Fruit fly (Drosophila melanogaster): ENCODE results near the gene dyl.

The dyl gene

DNA sequence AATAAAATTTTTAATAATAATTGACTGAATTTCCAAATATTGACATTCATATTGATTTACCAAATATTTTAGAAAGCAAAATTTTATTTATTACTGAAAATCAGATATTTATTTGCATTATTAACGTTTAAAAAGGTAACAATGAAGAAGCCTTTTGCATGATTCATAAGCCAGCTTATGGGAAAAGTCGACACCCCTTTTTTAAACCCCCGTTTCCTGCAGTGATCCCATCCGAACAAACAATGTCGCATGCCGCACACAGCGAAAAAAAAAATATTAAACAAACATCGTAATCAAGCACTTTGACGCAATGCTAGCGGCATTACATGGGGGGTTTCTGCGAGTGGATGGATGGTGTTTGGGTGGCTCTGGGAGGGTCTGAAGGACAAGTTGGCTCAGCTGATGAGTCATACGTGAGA lies 46.1 kb upstream of the dyl start (continued):
- TF ChIP-seq OdsH (GFP tag; optimal IDR thresholded peaks at IDR 0.05), result peak; percentile 34
- no peak for TF ChIP-seq CG6854 (GFP tag; optimal IDR thresholded peaks at IDR 0.05)
- peak; percentile 28 for TF ChIP-seq spab (GFP tag; optimal IDR thresholded peaks at IDR 0.05)
- peak; percentile 23 for TF ChIP-seq Ets96B (tag; optimal IDR thresholded peaks at IDR 0.05)
- peak; percentile 19 for TF ChIP-seq CG34406 (GFP tag; optimal IDR thresholded peaks at IDR 0.05)
- TF ChIP-seq CG6163 (GFP tag; IDR thresholded peaks at IDR 0.05), result no peak; the same call in 2 of the 3 replicates
- peak; percentile 27 for TF ChIP-seq CG3919 (GFP tag; optimal IDR thresholded peaks at IDR 0.05)
- TF ChIP-seq Ets21C (GFP tag; optimal IDR thresholded peaks at IDR 0.05), result no peak
- TF ChIP-seq fkh (GFP tag; optimal IDR thresholded peaks at IDR 0.05), result peak; percentile 73
- peak; percentile 4 for TF ChIP-seq fd59A (GFP tag; optimal IDR thresholded peaks at IDR 0.05)
- no peak for TF ChIP-seq pdm3 (GFP tag; optimal IDR thresholded peaks at IDR 0.05)
- no peak for TF ChIP-seq Gug (GFP tag; IDR thresholded peaks at IDR 0.05)
- TF ChIP-seq vri (GFP tag; optimal IDR thresholded peaks at IDR 0.05), result peak; percentile 52
- TF ChIP-seq CG10631 (GFP tag; optimal IDR thresholded peaks at IDR 0.05), result peak; percentile 67
- peak; percentile 22 for TF ChIP-seq Sox102F (GFP tag; optimal IDR thresholded peaks at IDR 0.05)
- peak in 1 of 2 experiments; percentile 29 for TF ChIP-seq ss (GFP tag; optimal IDR thresholded peaks at IDR 0.05)
- TF ChIP-seq CG11902 (GFP tag; optimal IDR thresholded peaks at IDR 0.05), result no peak
- TF ChIP-seq Hr4 (GFP tag; optimal IDR thresholded peaks at IDR 0.05), result no peak
- no peak for TF ChIP-seq Hr38 (GFP tag; optimal IDR thresholded peaks at IDR 0.05)
- no peak for TF ChIP-seq CG8119 (GFP tag; IDR thresholded peaks at IDR 0.05)
- peak; percentile 14 for TF ChIP-seq CG10669 (GFP tag; optimal IDR thresholded peaks at IDR 0.05)
- TF ChIP-seq CG31627 (GFP tag; optimal IDR thresholded peaks at IDR 0.05), result no peak
- TF ChIP-seq achi (GFP tag; optimal IDR thresholded peaks at IDR 0.05), result peak; percentile 31
- no peak for TF ChIP-seq CG15336 (GFP tag; IDR thresholded peaks at IDR 0.05)
- no peak for TF ChIP-seq CG16779 (tag; optimal IDR thresholded peaks at IDR 0.05)
- TF ChIP-seq Sox14 (GFP tag; optimal IDR thresholded peaks at IDR 0.05), result peak; percentile 1
- TF ChIP-seq lz (GFP tag; optimal IDR thresholded peaks at IDR 0.05), result peak; percentile 38
- TF ChIP-seq Met (GFP tag; optimal IDR thresholded peaks at IDR 0.05), result peak; percentile 44

DNA sequence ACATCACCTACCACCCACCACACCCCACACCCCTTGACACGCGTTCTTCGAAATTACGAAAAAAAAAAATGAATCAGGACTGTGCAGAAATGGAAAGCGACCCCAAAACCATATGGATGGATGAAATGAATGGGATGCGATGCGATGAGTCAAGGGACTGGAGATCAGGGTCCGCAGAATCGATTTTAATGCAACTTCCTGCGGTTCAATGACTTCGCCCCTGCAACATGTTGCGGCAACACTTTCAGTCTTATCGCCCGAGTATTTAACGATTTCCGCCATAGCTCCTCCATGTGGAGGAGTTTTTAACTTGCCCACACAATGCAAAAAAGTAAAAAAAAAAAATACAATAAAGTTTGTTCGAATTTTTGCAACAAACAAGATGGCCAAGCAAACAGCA lies 45.1 kb upstream of the dyl start:
- TF ChIP-seq Eip75B (GFP tag; optimal IDR thresholded peaks at IDR 0.05), result no peak
- no peak for TF ChIP-seq vri (GFP tag; optimal IDR thresholded peaks at IDR 0.05)
- no peak for TF ChIP-seq CG6792 (GFP tag; optimal IDR thresholded peaks at IDR 0.05)
- no peak for TF ChIP-seq lz (GFP tag; optimal IDR thresholded peaks at IDR 0.05)
- peak; percentile 63 for TF ChIP-seq svp (GFP tag)
- no peak for TF ChIP-seq cyc (GFP tag; optimal IDR thresholded peaks at IDR 0.05)

DNA sequence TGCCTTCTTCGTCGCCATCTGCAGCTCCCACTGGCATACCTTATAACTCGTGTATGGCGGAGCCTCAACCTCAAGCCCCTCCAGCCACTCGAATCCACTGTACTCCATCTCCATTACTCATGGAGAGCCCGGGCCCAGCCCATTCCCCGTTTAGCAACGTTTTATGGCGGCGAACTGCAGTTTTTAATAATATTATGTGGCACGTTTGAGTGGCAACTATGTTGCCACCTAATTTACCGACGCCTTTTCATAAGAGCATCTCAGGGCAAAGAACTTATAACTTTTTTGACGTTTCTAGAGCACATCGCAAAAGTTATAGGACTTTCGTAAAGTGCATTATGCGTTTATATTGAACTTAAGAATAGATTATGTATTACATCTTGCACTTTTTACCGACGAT lies 44.5 kb upstream of the dyl start:
- TF ChIP-seq Hr38 (GFP tag; optimal IDR thresholded peaks at IDR 0.05) (no peak), Ets96B (tag; optimal IDR thresholded peaks at IDR 0.05) (no peak), CG4318 (GFP tag; optimal IDR thresholded peaks at IDR 0.05) (no peak), salr (GFP tag; optimal IDR thresholded peaks at IDR 0.05) (no peak), CG1621 (tag; optimal IDR thresholded peaks at IDR 0.05) (no peak), Eip93F (GFP tag; optimal IDR thresholded peaks at IDR 0.05) (no peak), Eip78C (GFP tag) (no peak), Gug (GFP tag; IDR thresholded peaks at IDR 0.05) (0 out of 2 replicates have a peak, but pooled peaks have one; percentile 1), dsx (GFP tag; optimal IDR thresholded peaks at IDR 0.05; ENCODE audit: poor library complexity, severe bottlenecking) (peak; percentile 92), eg (GFP tag; IDR thresholded peaks at IDR 0.05) (no peak; the same call in 2 of the 3 replicates), achi (GFP tag; optimal IDR thresholded peaks at IDR 0.05) (no peak), fkh (GFP tag; optimal IDR thresholded peaks at IDR 0.05) (no peak), CG34406 (GFP tag; optimal IDR thresholded peaks at IDR 0.05) (no peak)

All from whole organism, prepupa.